Worm (Caenorhabditis elegans): ENCODE results near the gene T23B12.5.

ce11 chrV:8403152-8403551, 44.7 kb downstream of the T23B12.5 start:
- TF ChIP-seq nfya-1 (tag; optimal IDR thresholded peaks at IDR 0.05; ENCODE audit: insufficient read depth): no peak
- no peak for TF ChIP-seq ceh-9 (tag; optimal IDR thresholded peaks at IDR 0.05)
